Fruit fly (Drosophila melanogaster): ENCODE measurements around the gene Skadu.

dm6 chr2L:15500910-15501521, 46.3 kb upstream of the Skadu start:
- no peak for TF ChIP-seq pan (optimal IDR thresholded peaks at IDR 0.05)
- no peak for TF ChIP-seq EcR (GFP tag; optimal IDR thresholded peaks at IDR 0.05)
